Worm (Caenorhabditis elegans) whole organism, L3 larva: ENCODE data around the gene rgs-3.

Experiments used
- elt-3 ChIP-seq, 3 experiments: fragments of 150-350 bp in 1 of 3; sonication (generic microtip) in 2 of 3; optimal IDR thresholded peaks; 2 replicates in 2 of 3; 4 replicates in 1 of 3; lab custom pipeline; 2014 to 2017; ENCODE audit warnings: missing biosample characterization in 3 of 3, missing genetic modification characterization in 3 of 3
- jun-1 ChIP-seq: fragments of 150-350 bp; optimal IDR thresholded peaks from 2 replicates; lab custom pipeline; 2014; ENCODE audit warnings: missing biosample characterization, missing genetic modification reagents, missing genetic modification characterization
- lin-15B ChIP-seq: fragments of 150-350 bp; optimal IDR thresholded peaks from 2 replicates; lab custom pipeline; 2014; ENCODE audit warnings: missing biosample characterization, missing genetic modification characterization
- lin-39 ChIP-seq: fragments of 150-350 bp; optimal IDR thresholded peaks from 2 replicates; lab custom pipeline; 2018; ENCODE audit warnings: missing biosample characterization, missing genetic modification reagents, missing genetic modification characterization
- lsy-12 ChIP-seq: sonication (generic microtip); optimal IDR thresholded peaks from 2 replicates; lab custom pipeline; 2016; ENCODE audit warnings: mild to moderate bottlenecking, missing genetic modification characterization, missing compliant biosample characterization
- mml-1 ChIP-seq: fragments of 150-350 bp; sonication (generic microtip); optimal IDR thresholded peaks from 3 replicates; lab custom pipeline; 2014; ENCODE audit warnings: missing biosample characterization, missing genetic modification characterization
- nhr-12 ChIP-seq: fragments of 150-350 bp; optimal IDR thresholded peaks from 2 replicates; lab custom pipeline; 2014; ENCODE audit warnings: missing biosample characterization, missing genetic modification characterization
- nhr-28 ChIP-seq: fragments of 150-350 bp; optimal IDR thresholded peaks from 2 replicates; lab custom pipeline; 2014; ENCODE audit warnings: missing biosample characterization, missing genetic modification characterization
- pha-4 ChIP-seq: fragments of 150-350 bp; optimal IDR thresholded peaks from 2 replicates; lab custom pipeline; 2014; ENCODE audit warnings: missing biosample characterization, missing genetic modification reagents, missing genetic modification characterization
- skn-1 ChIP-seq: fragments of 150-350 bp; optimal IDR thresholded peaks from 2 replicates; lab custom pipeline; 2014; ENCODE audit warnings: missing biosample characterization, missing genetic modification characterization
- snpc-4 ChIP-seq: fragments of 150-350 bp; optimal IDR thresholded peaks from 2 replicates; lab custom pipeline; 2014; ENCODE audit warnings: missing biosample characterization, missing genetic modification characterization
- unc-62 ChIP-seq: fragments of 150-350 bp; sonication (generic microtip); optimal IDR thresholded peaks from 4 replicates; lab custom pipeline; 2014; ENCODE audit warnings: missing biosample characterization, missing genetic modification reagents, missing genetic modification characterization
- zag-1 ChIP-seq: fragments of 150-350 bp; optimal IDR thresholded peaks from 2 replicates; lab custom pipeline; 2014; ENCODE audit warnings: missing biosample characterization, missing genetic modification characterization

DNA sequence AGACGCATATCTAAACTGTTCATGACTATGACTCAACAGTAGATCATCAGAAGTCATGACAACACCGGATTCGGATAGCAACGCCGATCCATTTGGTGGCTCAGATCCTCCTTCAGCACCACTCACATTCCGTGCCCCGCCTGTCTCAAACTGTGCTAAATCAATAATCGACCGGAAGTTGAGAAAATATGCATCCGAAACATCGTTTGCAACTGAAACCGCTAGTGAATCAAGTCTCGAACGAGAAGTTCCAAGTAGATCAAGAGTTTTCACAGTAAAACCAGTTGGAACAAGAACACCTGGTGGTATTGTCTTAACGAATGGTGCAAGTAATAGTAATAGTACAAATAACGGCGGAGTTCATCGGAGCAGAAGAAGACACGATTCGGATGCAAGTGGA lies 47.5 kb downstream of the rgs-3 start:
- TF ChIP-seq snpc-4 = no peak
- no peak for TF ChIP-seq pha-4 (tag; lab: Kevin White, UChicago)
- no peak for TF ChIP-seq lsy-12 (tag; lab: Kevin White, UChicago)
- TF ChIP-seq lin-15B = no peak
- no peak for TF ChIP-seq elt-3 (tag; optimal IDR thresholded peaks at IDR 0.05; lab: Kevin White, UChicago)
- no peak for TF ChIP-seq unc-62 (GFP tag; lab: Kevin White, UChicago)
- no peak for TF ChIP-seq nhr-12 (tag; lab: Kevin White, UChicago)
- no peak for TF ChIP-seq skn-1 (tag; lab: Kevin White, UChicago)
- no peak for TF ChIP-seq zag-1 (tag; lab: Kevin White, UChicago)
- TF ChIP-seq mml-1 (tag; lab: Kevin White, UChicago) = no peak
- no peak for TF ChIP-seq jun-1
- TF ChIP-seq lin-39 = no peak
- TF ChIP-seq nhr-28 (tag; lab: Kevin White, UChicago) = no peak
